Worm (Caenorhabditis elegans) whole organism, dauer: Measurements from ENCODE around the gene F17C11.22.

Experiments used
- unc-62 ChIP-seq: sonication (generic microtip); optimal IDR thresholded peaks from 2 replicates; lab custom pipeline; 2017; ENCODE audit warnings: missing biosample characterization, missing genetic modification reagents, missing genetic modification characterization

F17C11.22 gene

DNA sequence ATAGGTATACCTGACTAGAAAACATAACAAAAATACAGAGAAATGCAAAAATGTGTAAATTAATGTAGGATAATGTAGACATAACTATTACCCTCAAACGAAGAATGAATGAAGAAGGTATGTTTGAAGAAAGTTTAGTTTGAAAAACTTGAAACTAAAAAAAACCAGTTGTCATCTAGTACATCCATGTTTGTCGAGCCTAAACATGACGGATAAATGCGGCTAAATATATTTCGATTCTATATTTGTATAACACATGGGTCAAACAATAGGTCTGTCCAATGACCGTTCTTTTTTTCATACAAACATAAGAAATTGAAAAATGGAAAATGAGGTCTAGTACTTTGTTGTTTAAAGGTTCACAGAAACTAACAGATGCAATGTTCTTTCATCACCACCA, at the start of gene F17C11.22:
Gene F17C11.22, minus strand, starts transcription at position 101 of the 400 bp plus-strand sequence.
- no peak for TF ChIP-seq unc-62 (GFP tag; lab: Kevin White, UChicago)

DNA sequence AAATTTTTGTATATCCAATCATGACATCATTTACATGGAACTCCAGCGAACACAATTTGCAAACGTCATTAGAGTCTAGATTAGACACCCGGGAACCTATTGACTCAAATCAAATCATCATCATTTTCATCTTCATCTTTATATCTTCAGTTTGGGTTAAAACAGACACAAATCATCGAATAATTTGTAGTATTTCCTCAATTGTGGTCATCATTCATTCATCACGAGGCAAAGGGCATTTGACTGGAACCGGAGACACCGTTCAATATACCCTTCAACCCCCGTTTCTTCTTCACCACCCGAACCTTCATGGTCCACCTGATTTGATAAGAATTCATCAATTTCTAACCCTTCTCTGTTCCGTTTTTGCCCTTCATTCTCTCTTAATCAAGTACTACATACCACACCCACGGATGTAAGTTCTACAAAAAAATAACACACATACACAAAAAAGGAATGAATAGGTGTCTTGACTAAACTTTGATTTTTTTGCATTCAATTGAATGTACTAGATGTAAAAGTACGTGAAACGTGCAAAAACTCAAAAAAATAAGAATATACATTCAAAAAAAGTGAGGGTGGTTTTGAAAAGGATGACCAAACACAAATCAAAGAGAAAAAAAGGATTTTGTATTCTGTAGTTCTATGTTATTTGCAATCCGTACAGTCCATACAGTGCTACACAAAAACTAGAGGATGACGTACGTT, 47.0 kb upstream of the F17C11.22 start:
- no peak for TF ChIP-seq unc-62 (GFP tag; lab: Kevin White, UChicago)

DNA sequence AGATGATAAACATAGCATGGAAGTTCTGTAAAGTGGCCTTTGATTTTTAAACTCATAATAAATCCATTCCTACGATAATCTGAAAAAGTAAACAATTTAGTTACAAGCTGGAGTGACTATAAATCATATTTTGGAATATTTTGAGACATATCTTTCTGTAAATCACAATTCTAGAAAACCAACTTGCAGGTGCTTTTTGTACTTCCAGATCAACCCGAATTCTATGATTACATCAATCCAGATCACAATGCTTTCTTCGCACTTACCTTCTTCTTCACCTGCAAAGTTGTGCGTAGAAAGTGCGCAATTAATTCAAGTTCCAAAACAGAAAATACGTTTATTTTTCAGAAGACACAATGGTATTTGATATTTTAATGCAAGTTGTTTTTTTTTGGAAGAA, 44.8 kb upstream of the F17C11.22 start:
- no peak for TF ChIP-seq unc-62 (GFP tag; lab: Kevin White, UChicago)

DNA sequence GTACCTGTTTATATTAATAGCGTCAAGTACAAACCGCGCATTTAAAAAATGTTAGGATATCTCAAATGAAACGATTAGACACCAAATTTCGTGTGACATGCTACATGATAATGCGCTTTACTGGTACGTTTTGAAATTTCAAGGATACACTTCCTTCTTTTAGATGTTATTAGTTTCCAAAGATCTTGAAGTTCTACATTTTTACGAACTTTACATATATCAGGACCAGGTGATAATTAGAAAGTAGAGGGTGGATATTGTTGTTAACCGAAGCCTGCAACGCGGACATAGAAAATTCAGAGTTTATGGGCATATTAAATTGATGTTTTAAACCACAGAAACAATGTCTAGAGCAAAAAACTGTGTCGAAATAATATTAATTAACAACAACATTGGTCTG, 43.2 kb upstream of the F17C11.22 start:
- TF ChIP-seq unc-62 (GFP tag; lab: Kevin White, UChicago), result no peak

DNA sequence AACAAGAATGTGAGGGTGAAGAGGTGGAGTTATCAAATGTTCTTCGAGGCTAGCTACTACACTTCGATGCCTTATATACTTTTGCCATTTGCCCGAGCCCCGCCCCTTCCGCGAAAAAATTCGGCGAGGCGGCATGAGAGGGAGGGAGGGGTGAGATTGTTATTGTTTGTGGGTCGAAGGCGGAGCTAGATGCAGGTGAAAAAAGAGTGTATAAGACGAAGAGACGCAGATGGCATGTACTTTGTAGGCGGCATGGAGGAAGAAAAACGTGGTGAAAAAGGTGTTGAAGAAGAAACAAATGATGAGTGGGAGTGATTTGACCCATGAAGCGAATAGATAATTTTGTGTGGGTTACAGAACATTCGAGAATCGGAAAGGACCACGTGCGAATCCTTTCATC, 42.4 kb upstream of the F17C11.22 start, which contains the start of gene C13G3.1:
Gene C13G3.1, minus strand, starts transcription at position 47 of the 400 bp plus-strand sequence.
- TF ChIP-seq unc-62 (GFP tag; lab: Kevin White, UChicago), result no peak

DNA sequence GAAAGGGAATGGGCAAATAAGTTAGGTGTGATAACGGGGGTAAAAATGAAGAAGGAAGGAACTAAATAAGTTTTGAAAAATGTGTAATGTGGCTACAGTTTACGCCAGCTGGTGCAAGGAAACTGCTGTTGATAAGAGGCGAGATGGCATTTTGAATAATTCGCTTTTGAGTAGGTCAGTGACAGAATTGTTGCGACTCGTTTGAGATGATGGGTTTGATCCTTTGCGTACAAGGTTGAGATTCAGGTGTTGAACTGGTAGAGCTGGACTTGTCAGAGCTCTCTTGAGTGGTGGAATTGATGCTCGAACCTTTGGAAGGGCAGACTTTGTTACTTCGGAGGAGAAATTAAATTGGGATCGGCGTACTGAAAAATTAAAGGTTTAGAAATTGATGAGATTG, 41.8 kb upstream of the F17C11.22 start:
- no peak for TF ChIP-seq unc-62 (GFP tag; lab: Kevin White, UChicago)

DNA sequence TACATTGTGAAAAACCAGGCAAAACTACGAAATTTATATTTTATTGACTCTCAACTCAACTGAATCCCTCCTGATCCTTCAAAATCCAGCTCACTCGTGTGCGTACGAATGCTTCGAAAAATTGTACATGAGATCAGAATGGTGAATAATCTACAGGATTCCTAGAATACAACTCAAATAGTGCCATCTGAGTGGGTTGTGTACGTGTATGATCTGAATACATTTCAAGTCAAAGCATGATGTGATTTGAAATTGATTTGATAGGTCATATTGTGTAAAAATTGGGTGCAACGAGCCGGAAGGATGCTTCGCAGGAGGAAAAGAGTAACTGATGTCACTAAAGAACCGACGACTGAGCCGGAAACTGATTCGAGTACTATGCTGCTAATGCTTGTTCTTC, 40.8 kb upstream of the F17C11.22 start:
- no peak for TF ChIP-seq unc-62 (GFP tag; lab: Kevin White, UChicago)

DNA sequence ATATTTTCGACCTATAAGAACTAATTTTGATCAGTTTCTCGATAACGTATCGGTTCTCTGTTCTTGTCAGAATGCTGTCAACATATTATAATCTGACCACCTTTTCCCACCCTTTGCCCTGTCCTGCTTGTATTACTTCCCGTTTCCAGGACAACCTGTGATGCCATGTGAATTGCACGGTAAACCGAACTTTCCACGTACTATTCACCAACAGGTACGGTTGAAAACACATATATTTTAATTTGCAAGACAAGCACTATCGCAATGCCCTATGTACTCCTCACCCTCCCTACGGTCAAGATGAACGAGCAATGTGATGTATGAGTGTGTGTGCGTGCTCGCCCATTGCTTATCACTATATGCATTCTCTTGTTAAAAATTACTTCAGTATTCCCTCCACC, 39.2 kb upstream of the F17C11.22 start:
- no peak for TF ChIP-seq unc-62 (GFP tag; lab: Kevin White, UChicago)

DNA sequence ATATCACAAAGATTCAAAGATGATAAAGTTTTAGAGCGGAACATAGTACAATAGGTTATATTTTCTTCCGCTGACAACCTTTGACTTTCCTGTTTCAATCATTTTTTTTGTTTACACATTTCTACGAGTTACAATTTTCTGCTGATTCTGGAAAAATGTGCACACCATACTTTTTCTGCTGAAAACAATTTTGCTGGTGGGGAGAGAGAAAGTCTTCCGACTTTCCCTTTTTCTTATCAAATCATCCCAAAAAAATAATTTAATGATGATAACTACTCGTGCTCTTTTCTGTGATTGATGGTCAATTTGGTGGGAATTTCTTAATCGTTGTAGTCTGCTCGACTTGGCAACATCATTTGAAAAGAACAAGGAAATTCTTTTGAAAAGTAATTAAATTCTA, 37.7 kb upstream of the F17C11.22 start:
- no peak for TF ChIP-seq unc-62 (GFP tag; lab: Kevin White, UChicago)

DNA sequence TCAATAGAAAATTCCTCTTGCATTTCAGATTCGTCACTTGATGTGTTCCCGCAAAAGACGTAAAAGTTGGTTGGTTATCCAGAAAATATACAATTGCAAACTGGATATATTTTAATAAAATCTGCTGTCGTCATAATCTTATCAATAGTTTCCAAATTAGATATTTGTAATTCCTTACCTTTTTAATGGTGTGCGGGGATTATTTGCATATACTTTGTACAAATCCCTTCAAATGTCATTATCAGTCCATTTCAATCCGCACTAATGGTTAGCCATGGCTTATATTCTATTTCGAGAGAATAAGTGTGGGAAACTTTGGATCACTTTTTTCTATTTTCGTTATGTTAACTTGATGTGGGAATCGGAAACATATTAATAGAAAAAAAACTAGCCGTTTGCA, 34.1 kb upstream of the F17C11.22 start:
- no peak for TF ChIP-seq unc-62 (GFP tag; lab: Kevin White, UChicago)

DNA sequence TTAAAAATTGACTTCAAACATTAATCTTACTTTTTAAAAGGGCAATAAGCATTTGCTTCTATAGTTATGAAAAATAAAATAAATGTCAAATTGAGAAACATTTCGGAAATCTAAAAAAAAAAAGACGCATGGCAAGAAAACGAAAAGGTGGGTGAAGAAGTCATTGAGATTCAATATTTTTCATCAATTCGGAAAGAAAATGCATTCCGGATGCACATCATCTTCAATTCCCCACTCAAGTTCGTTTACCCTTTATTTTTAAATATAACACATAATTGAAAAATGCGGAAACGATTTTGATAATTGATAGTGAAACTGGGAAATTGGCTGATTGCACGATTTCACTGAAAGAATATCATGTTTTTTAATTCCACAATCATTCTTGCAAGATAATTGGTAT, 32.5 kb upstream of the F17C11.22 start, which contains the start of gene F53B7.4:
Gene F53B7.4, minus strand, starts transcription at position 101 of the 400 bp plus-strand sequence.
- no peak for TF ChIP-seq unc-62 (GFP tag; lab: Kevin White, UChicago)

DNA sequence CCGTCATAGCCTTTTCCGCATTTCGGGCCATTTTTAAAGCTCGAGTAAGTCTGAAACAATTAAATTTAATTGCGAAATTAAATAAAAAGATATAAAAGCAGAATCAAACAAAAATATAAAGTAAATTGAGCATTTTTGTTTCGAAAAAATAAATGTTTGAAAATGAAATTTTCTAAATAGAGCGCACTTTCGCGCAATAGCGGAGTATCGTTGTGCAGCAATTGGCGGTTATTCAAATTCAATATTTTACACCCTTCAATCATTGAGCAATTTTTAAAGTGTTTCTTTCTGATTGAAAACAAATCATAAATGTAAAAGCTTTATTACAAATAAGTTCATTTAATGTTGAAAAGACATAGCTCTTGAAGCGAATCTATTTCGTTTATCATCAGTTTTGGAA, 30.7 kb upstream of the F17C11.22 start, which contains the start of gene isy-1:
Gene isy-1, minus strand, starts transcription at position 50 of the 400 bp plus-strand sequence.
- TF ChIP-seq unc-62 (GFP tag; lab: Kevin White, UChicago), result no peak

DNA sequence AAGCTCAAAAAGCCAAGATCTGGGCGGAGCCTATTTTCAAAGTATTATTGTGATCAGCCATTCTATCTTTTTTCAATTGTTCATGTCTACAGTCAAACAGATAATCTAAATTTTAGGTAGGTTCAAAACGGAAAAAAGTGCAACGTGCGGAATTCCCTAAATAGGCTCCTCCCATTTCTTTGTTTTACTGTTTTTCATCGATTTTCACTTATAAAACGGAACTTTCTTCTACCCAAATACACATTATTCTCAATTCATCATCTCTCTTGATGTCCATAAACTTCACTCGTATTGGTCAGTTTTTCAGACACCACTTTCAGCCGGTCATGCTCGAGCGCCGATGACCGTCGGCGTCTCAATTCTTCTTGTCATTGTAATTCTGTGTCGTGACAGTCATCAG, 28.8 kb upstream of the F17C11.22 start, which contains the start of gene F53B7.7:
Gene F53B7.7, plus strand, starts transcription at position 301 of the 400 bp plus-strand sequence.
- TF ChIP-seq unc-62 (GFP tag; lab: Kevin White, UChicago), result no peak

DNA sequence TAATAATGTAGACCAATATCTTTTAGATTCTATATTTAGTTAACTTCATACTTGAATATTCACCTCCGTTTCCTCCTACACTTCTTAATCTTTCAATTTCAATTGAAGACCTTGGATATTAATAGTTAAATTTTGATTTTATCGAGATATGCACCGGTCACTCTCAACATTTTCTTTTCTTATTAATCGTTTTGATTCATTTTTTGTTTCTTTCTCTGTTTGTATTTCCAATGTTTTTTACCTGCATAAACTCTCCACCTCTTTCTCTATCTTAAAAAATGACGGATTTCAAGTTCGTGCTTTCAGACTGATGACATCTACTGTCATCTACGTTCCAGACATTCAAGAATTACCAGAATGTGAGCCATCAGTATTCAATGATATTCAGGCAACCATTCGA, 21.8 kb upstream of the F17C11.22 start, which contains the start of gene frpr-9:
Gene frpr-9, plus strand, starts transcription at position 301 of the 400 bp plus-strand sequence.
- TF ChIP-seq unc-62 (GFP tag; lab: Kevin White, UChicago), result no peak

DNA sequence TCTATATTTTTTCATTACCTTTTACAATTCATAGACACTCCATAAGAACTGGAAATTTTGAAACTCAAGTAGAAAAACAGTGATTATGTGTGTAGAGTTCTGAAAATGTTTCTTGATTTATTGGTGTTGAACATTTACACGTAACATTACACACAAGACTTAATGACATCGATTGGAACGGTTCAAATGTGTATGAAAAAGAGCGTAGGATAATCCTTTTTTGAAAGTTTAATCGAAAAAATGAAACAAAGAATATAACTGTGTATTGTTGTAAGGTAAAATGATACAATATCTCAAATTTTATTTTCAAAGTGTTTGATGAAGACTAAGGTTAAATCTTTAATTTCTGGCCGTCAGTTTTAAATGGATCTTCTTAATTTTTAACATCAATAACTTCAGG, 11.1 kb upstream of the F17C11.22 start, which contains the start of gene fig-1:
Gene fig-1, minus strand, starts transcription at position 101 of the 400 bp plus-strand sequence.
- TF ChIP-seq unc-62 (GFP tag; lab: Kevin White, UChicago), result no peak

DNA sequence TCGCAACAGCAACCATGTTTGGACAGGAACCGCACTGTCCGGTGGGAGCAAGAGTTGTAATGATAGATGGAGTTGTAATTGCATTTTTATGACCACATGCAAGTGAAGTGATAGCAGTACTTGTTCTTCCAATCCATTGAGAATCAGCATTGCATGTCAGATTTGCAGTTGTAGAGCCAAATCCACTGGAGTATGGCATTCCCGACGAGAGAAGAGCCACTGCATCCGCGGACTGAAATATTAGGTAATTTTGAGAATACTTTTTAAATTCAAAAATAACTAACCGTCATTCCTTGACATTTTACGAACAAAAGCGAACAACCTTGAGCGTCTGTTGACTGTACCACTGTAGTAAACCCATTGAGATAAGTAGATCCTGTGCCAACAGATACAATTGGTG, 5.1 kb upstream of the F17C11.22 start:
- TF ChIP-seq unc-62 (GFP tag; lab: Kevin White, UChicago), result no peak

DNA sequence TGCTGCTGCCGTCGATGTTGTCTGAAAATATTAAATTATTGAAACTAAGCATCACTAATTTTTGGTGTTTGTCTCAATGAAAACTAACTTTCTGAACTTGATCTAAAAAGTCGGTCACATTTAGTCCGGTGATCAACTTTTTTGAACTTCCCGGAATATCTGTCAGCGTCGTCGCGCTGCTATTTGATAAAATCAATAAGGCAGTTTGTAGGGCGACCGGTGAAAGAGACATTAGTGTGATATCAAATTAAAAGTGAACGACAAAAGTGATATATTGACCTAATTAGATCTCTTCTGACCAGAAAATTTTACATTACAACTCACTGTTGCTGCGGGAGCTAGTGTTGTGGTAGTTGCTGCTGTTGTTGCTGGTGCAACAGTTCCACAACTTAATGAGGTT, 960 bp upstream of the F17C11.22 start:
- no peak for TF ChIP-seq unc-62 (GFP tag; lab: Kevin White, UChicago)
